Fruit fly (Drosophila melanogaster) whole organism, embryonic: ENCODE data around the gene Sidpn.

Experiments
- Aef1 ChIP-seq: fragments of 200-800 bp; sonication (Bioruptor generic); IDR thresholded peaks from 3 replicates; pipeline ENCODE4 v1.3.6; 2022; ENCODE audit warnings: missing biosample characterization, missing genetic modification characterization
- CG10431 ChIP-seq: fragments of 200-800 bp; sonication (Bioruptor generic); optimal IDR thresholded peaks from 3 replicates; lab custom pipeline; 2018; ENCODE audit warnings: missing biosample characterization, mild to moderate bottlenecking, missing genetic modification characterization
- CG11398 ChIP-seq: fragments of 200-800 bp; sonication (Bioruptor generic); optimal IDR thresholded peaks from 2 replicates; lab custom pipeline; 2016; ENCODE audit warnings: missing biosample characterization, missing genetic modification characterization
- CG12155 ChIP-seq: fragments of 200-800 bp; sonication (Bioruptor generic); optimal IDR thresholded peaks from 3 replicates; lab custom pipeline; 2016; ENCODE audit warnings: missing biosample characterization, missing genetic modification characterization
- CG12744 ChIP-seq: fragments of 200-800 bp; sonication (Bioruptor generic); optimal IDR thresholded peaks from 2 replicates; lab custom pipeline; 2016; ENCODE audit warnings: missing biosample characterization, missing genetic modification characterization
- CG15601 ChIP-seq: fragments of 200-800 bp; sonication (Bioruptor generic); optimal IDR thresholded peaks from 3 replicates; lab custom pipeline; 2019; ENCODE audit warnings: missing biosample characterization, mild to moderate bottlenecking, missing genetic modification characterization, moderate library complexity
- CG16779 ChIP-seq: fragments of 200-800 bp; sonication (Bioruptor generic); IDR thresholded peaks from 2 replicates; pipeline ENCODE4 v1.3.6; 2022; ENCODE audit warnings: missing biosample characterization, missing genetic modification characterization
- CG17385 ChIP-seq: fragments of 200-800 bp; sonication (Bioruptor generic); optimal IDR thresholded peaks from 3 replicates; lab custom pipeline; 2018; ENCODE audit warnings: missing biosample characterization, mild to moderate bottlenecking, missing genetic modification characterization
- CG18262 ChIP-seq: fragments of 200-800 bp; optimal IDR thresholded peaks from 3 replicates; lab custom pipeline; 2019; ENCODE audit warnings: missing biosample characterization, mild to moderate bottlenecking, missing genetic modification characterization, moderate library complexity
- CG2202 ChIP-seq: fragments of 200-800 bp; sonication (Bioruptor generic); optimal IDR thresholded peaks from 2 replicates; lab custom pipeline; 2018; ENCODE audit warnings: missing biosample characterization, mild to moderate bottlenecking, missing genetic modification characterization
- CG2889 ChIP-seq: fragments of 200-800 bp; sonication (Bioruptor generic); IDR thresholded peaks from 3 replicates; pipeline ENCODE4 v1.3.6; 2022; ENCODE audit warnings: missing biosample characterization, missing genetic modification characterization
- CG6175 ChIP-seq: fragments of 200-800 bp; sonication (Bioruptor generic); IDR thresholded peaks from 3 replicates; pipeline ENCODE4 v1.3.6; 2022; ENCODE audit warnings: missing biosample characterization, missing genetic modification characterization
- CG6272 ChIP-seq: fragments of 200-800 bp; sonication (Bioruptor generic); IDR thresholded peaks from 2 replicates; pipeline ENCODE4 v1.3.6; 2022; ENCODE audit warnings: missing biosample characterization, missing genetic modification characterization
- CG7357 ChIP-seq: fragments of 200-800 bp; sonication (Bioruptor generic); IDR thresholded peaks from 3 replicates; pipeline ENCODE4 v1.3.6; 2022; ENCODE audit warnings: missing biosample characterization, missing genetic modification characterization
- CG7928 ChIP-seq: fragments of 200-800 bp; sonication (Bioruptor generic); optimal IDR thresholded peaks from 2 replicates; lab custom pipeline; 2017; ENCODE audit warnings: missing biosample characterization, mild to moderate bottlenecking, missing genetic modification characterization
- CG7963 ChIP-seq: fragments of 200-800 bp; sonication (Bioruptor generic); IDR thresholded peaks from 3 replicates; pipeline ENCODE4 v1.3.6; 2022; ENCODE audit warnings: missing biosample characterization, missing genetic modification characterization; ENCODE audit not compliant: partially characterized antibody
- CG8765 ChIP-seq: fragments of 200-800 bp; sonication (Bioruptor generic); IDR thresholded peaks from 2 replicates; pipeline ENCODE4 v1.3.6; 2022; ENCODE audit warnings: missing biosample characterization, missing genetic modification characterization
- CG9817 ChIP-seq: fragments of 200-800 bp; sonication (Bioruptor generic); optimal IDR thresholded peaks from 2 replicates; lab custom pipeline; 2018; ENCODE audit warnings: missing biosample characterization, mild to moderate bottlenecking, missing genetic modification characterization, moderate library complexity
- CHES-1-like ChIP-seq: fragments of 200-800 bp; sonication (Bioruptor generic); optimal IDR thresholded peaks from 2 replicates; lab custom pipeline; 2016; ENCODE audit warnings: missing biosample characterization, missing genetic modification characterization
- Chrac-16 ChIP-seq: fragments of 200-800 bp; sonication (Bioruptor generic); optimal IDR thresholded peaks from 3 replicates; lab custom pipeline; 2016; ENCODE audit warnings: missing biosample characterization, missing genetic modification characterization
- Deaf1 ChIP-seq: fragments of 200-800 bp; optimal IDR thresholded peaks from 3 replicates; lab custom pipeline; 2019; ENCODE audit warnings: missing biosample characterization, mild to moderate bottlenecking, missing genetic modification characterization, moderate library complexity
- Ets65A ChIP-seq: fragments of 200-800 bp; sonication (Bioruptor generic); peaks from one replicate; lab custom pipeline; 2016; ENCODE audit warnings: missing biosample characterization, missing genetic modification characterization
- Hey ChIP-seq: fragments of 200-800 bp; sonication (Bioruptor generic); optimal IDR thresholded peaks from 3 replicates; lab custom pipeline; 2018; ENCODE audit warnings: missing biosample characterization, mild to moderate bottlenecking, missing genetic modification characterization
- Hr3 ChIP-seq: fragments of 200-800 bp; sonication (Bioruptor generic); optimal IDR thresholded peaks from 3 replicates; lab custom pipeline; 2016; ENCODE audit warnings: missing biosample characterization, missing genetic modification characterization
- Oaz ChIP-seq: fragments of 200-800 bp; sonication (Bioruptor generic); IDR thresholded peaks from 2 replicates; pipeline ENCODE4 v1.3.6; 2022; ENCODE audit warnings: missing biosample characterization, missing genetic modification characterization
- Pdp1 ChIP-seq, 2 experiments: fragments of 200-800 bp; sonication (Bioruptor generic); optimal IDR thresholded peaks; 3 replicates each; lab custom pipeline; 2016; ENCODE audit warnings: missing biosample characterization in 2 of 2, missing genetic modification characterization in 2 of 2, mild to moderate bottlenecking in 1 of 2, moderate library complexity in 1 of 2
- Six4 ChIP-seq: fragments of 200-800 bp; sonication (Bioruptor generic); optimal IDR thresholded peaks from 2 replicates; lab custom pipeline; 2016; ENCODE audit warnings: missing biosample characterization, missing genetic modification characterization
- Spps ChIP-seq: fragments of 200-800 bp; sonication (Bioruptor generic); optimal IDR thresholded peaks from 2 replicates; lab custom pipeline; 2018; ENCODE audit warnings: missing biosample characterization, mild to moderate bottlenecking, missing genetic modification characterization
- YL-1 ChIP-seq: fragments of 200-800 bp; sonication (Bioruptor generic); optimal IDR thresholded peaks from 3 replicates; lab custom pipeline; 2017; ENCODE audit warnings: missing biosample characterization, mild to moderate bottlenecking, missing genetic modification characterization
- abd-A ChIP-seq: fragments of 200-800 bp; sonication (Bioruptor generic); optimal IDR thresholded peaks from 3 replicates; lab custom pipeline; 2019; ENCODE audit warnings: missing biosample characterization, mild to moderate bottlenecking, missing genetic modification characterization, moderate library complexity
- croc ChIP-seq: fragments of 200-800 bp; sonication (Bioruptor generic); conservative IDR thresholded peaks from 3 replicates; pipeline ENCODE4 v1.3.6; 2022; ENCODE audit warnings: missing biosample characterization, missing genetic modification characterization
- dan ChIP-seq: fragments of 200-800 bp; sonication (Bioruptor generic); IDR thresholded peaks from 2 replicates; pipeline ENCODE4 v1.3.6; 2022; ENCODE audit warnings: missing biosample characterization, missing genetic modification characterization
- fd96Cb ChIP-seq: fragments of 200-800 bp; sonication (Bioruptor generic); optimal IDR thresholded peaks from 2 replicates; lab custom pipeline; 2018; ENCODE audit warnings: missing biosample characterization, mild to moderate bottlenecking, missing genetic modification characterization, moderate library complexity
- grau ChIP-seq: fragments of 200-800 bp; optimal IDR thresholded peaks from 3 replicates; lab custom pipeline; 2019; ENCODE audit warnings: missing biosample characterization, mild to moderate bottlenecking, missing genetic modification characterization, moderate library complexity
- gsb-n ChIP-seq: fragments of 200-800 bp; sonication (Bioruptor generic); optimal IDR thresholded peaks from 3 replicates; lab custom pipeline; 2018; ENCODE audit warnings: missing biosample characterization, mild to moderate bottlenecking, missing genetic modification characterization
- gt ChIP-seq: fragments of 200-800 bp; sonication (Bioruptor generic); IDR thresholded peaks from 2 replicates; pipeline ENCODE4 v1.3.6; 2022; ENCODE audit warnings: missing biosample characterization, missing genetic modification characterization
- jumu ChIP-seq: fragments of 200-800 bp; sonication (Bioruptor generic); optimal IDR thresholded peaks from 3 replicates; lab custom pipeline; 2016; ENCODE audit warnings: missing biosample characterization, missing genetic modification characterization
- kni ChIP-seq: fragments of 200-800 bp; sonication (Bioruptor generic); optimal IDR thresholded peaks from 3 replicates; lab custom pipeline; 2017; ENCODE audit warnings: mild to moderate bottlenecking, missing biosample characterization, missing genetic modification reagents, missing genetic modification characterization
- lab ChIP-seq: fragments of 200-800 bp; sonication (Bioruptor generic); optimal IDR thresholded peaks from 3 replicates; lab custom pipeline; 2017; ENCODE audit warnings: missing biosample characterization, missing genetic modification characterization, mild to moderate bottlenecking, moderate library complexity, missing genetic modification reagents
- lilli ChIP-seq: fragments of 200-800 bp; sonication (Bioruptor generic); optimal IDR thresholded peaks from 3 replicates; lab custom pipeline; 2016; ENCODE audit warnings: missing biosample characterization, missing genetic modification characterization
- lola ChIP-seq, 3 experiments: fragments of >200 bp in 2 of 3; fragments of 200-800 bp in 1 of 3; sonication (Bioruptor generic) in 1 of 3; optimal IDR thresholded peaks; 2 replicates each; lab custom pipeline; 2017 to 2019; ENCODE audit warnings: missing biosample characterization in 3 of 3, missing genetic modification characterization in 3 of 3, mild to moderate bottlenecking in 1 of 3, moderate library complexity in 1 of 3
- nau ChIP-seq: fragments of 200-800 bp; sonication (Bioruptor generic); optimal IDR thresholded peaks from 3 replicates; lab custom pipeline; 2017; ENCODE audit warnings: missing biosample characterization, mild to moderate bottlenecking, missing genetic modification characterization, missing genetic modification reagents
- p53 ChIP-seq: fragments of 200-800 bp; sonication (Bioruptor generic); optimal IDR thresholded peaks from 2 replicates; lab custom pipeline; 2016; ENCODE audit warnings: missing biosample characterization, missing genetic modification characterization
- pfk ChIP-seq: fragments of 200-800 bp; sonication (Bioruptor generic); optimal IDR thresholded peaks from 2 replicates; lab custom pipeline; 2018; ENCODE audit warnings: missing biosample characterization, mild to moderate bottlenecking, missing genetic modification characterization, moderate library complexity
- prd ChIP-seq, 3 experiments: fragments of >200 bp in 2 of 3; fragments of 200-800 bp in 1 of 3; sonication (Bioruptor generic) in 1 of 3; optimal IDR thresholded peaks in 2 of 3; IDR thresholded peaks in 1 of 3; 2 replicates in 2 of 3; 3 replicates in 1 of 3; pipeline versions ENCODE4 v1.3.6 to Lab custom; 2017 to 2022; ENCODE audit warnings: missing biosample characterization in 1 of 3, missing genetic modification characterization in 1 of 3
- slbo ChIP-seq: fragments of 200-800 bp; sonication (Bioruptor generic); IDR thresholded peaks from 2 replicates; pipeline ENCODE4 v1.3.6; 2022; ENCODE audit warnings: missing biosample characterization, missing genetic modification characterization
- so ChIP-seq: fragments of 200-800 bp; sonication (Bioruptor generic); IDR thresholded peaks from 3 replicates; pipeline ENCODE4 v1.3.6; 2022; ENCODE audit warnings: missing biosample characterization, missing genetic modification characterization
- sr ChIP-seq: fragments of 200-800 bp; sonication (Bioruptor generic); IDR thresholded peaks from 3 replicates; pipeline ENCODE4 v1.3.6; 2022; ENCODE audit warnings: missing biosample characterization, missing genetic modification characterization
- stwl ChIP-seq: fragments of 200-800 bp; sonication (Bioruptor generic); optimal IDR thresholded peaks from 3 replicates; lab custom pipeline; 2018; ENCODE audit warnings: missing biosample characterization, mild to moderate bottlenecking, missing genetic modification characterization, moderate library complexity
- wor ChIP-seq: fragments of 200-800 bp; sonication (Bioruptor generic); IDR thresholded peaks from 2 replicates; pipeline ENCODE4 v1.3.6; 2022; ENCODE audit warnings: missing biosample characterization, missing genetic modification characterization
- zf30C ChIP-seq: fragments of 200-800 bp; sonication (Bioruptor generic); optimal IDR thresholded peaks from 3 replicates; lab custom pipeline; 2018; ENCODE audit warnings: missing biosample characterization, mild to moderate bottlenecking, missing genetic modification characterization

Gene Sidpn

dm6 chr2L:19014881-19015366, 12.6 kb upstream of the Sidpn start:
- TF ChIP-seq lola (GFP tag; optimal IDR thresholded peaks at IDR 0.05; lab: Kevin White, UChicago) (no peak), slbo (GFP tag; lab: Robert Waterston, UW) (0 out of 2 replicates have a peak, but pooled peaks have one; percentile 1), Hr3 (GFP tag; lab: Kevin White, UChicago) (no peak), abd-A (tag; lab: Kevin White, UChicago) (peak; percentile 5), p53 (GFP tag; lab: Kevin White, UChicago) (no peak), Hey (tag; lab: Kevin White, UChicago) (peak; percentile 71), wor (peak; percentile 9; the same call in 1 of the 2 replicates), CG18262 (tag; lab: Kevin White, UChicago) (no peak), CG6272 (no peak), nau (GFP tag; lab: Kevin White, UChicago) (no peak), Aef1 (GFP tag; lab: Robert Waterston, UW) (0 out of 3 replicates have a peak, but pooled peaks have one; percentile 2), CG17385 (GFP tag; lab: Kevin White, UChicago) (no peak), gsb-n (tag; lab: Kevin White, UChicago) (no peak), CG12744 (no peak), zf30C (GFP tag; lab: Kevin White, UChicago) (no peak), CG2889 (GFP tag; lab: Robert Waterston, UW) (0 out of 3 replicates have a peak, but pooled peaks have one; percentile 10), CG7963 (GFP tag; lab: Robert Waterston, UW) (no peak), croc (0 out of 3 replicates have a peak, but pooled peaks have one; percentile 4), CG12155 (GFP tag; lab: Kevin White, UChicago) (no peak), stwl (tag; lab: Kevin White, UChicago) (no peak), dan (GFP tag; lab: Robert Waterston, UW) (no peak), Chrac-16 (GFP tag; lab: Kevin White, UChicago) (no peak), prd (optimal IDR thresholded peaks at IDR 0.05; lab: Kevin White, UChicago) (no peak), prd (GFP tag; IDR thresholded peaks at IDR 0.05; lab: Robert Waterston, UW) (no peak; the same call in 2 of the 3 replicates), CG8765 (GFP tag; lab: Robert Waterston, UW) (no peak), Deaf1 (tag; lab: Kevin White, UChicago) (peak; percentile 68), CG16779 (no peak), CG15601 (tag; lab: Kevin White, UChicago) (no peak), CG6175 (GFP tag; lab: Robert Waterston, UW) (no peak), Pdp1 (GFP tag; optimal IDR thresholded peaks at IDR 0.05; lab: Kevin White, UChicago) (no peak), sr (GFP tag; lab: Robert Waterston, UW) (no peak), CG9817 (tag; lab: Kevin White, UChicago) (no peak), lilli (GFP tag; lab: Kevin White, UChicago) (peak; percentile 24), CG7357 (GFP tag; lab: Robert Waterston, UW) (no peak), CG7928 (GFP tag; lab: Kevin White, UChicago) (no peak), CG11398 (GFP tag; lab: Kevin White, UChicago) (no peak), CG2202 (tag; lab: Kevin White, UChicago) (no peak), pfk (GFP tag; lab: Kevin White, UChicago) (no peak), so (no peak), Six4 (GFP tag; lab: Kevin White, UChicago) (no peak), jumu (GFP tag; lab: Kevin White, UChicago) (no peak), Spps (tag; lab: Kevin White, UChicago) (no peak), gt (GFP tag; lab: Robert Waterston, UW) (no peak), grau (tag; lab: Kevin White, UChicago) (no peak), Ets65A (GFP tag; lab: Kevin White, UChicago) (peak; percentile 44), kni (GFP tag; lab: Kevin White, UChicago) (no peak), CHES-1-like (GFP tag; lab: Kevin White, UChicago) (no peak), YL-1 (GFP tag; lab: Kevin White, UChicago) (no peak), Oaz (GFP tag; lab: Robert Waterston, UW) (no peak), lab (GFP tag; lab: Kevin White, UChicago) (peak; percentile 38), fd96Cb (no peak), CG10431 (GFP tag; lab: Kevin White, UChicago) (no peak)
